Fruit fly (Drosophila melanogaster) Kc167 (cell line): ENCODE measurements around the gene Ostgamma.

Experiments used
- Myc ChIP-seq: fragments of >200 bp; optimal IDR thresholded peaks from 2 replicates; lab custom pipeline; 2017; ENCODE audit warnings: missing external identifiers
- h ChIP-seq: fragments of >200 bp; optimal IDR thresholded peaks from 3 replicates; lab custom pipeline; 2018; ENCODE audit warnings: missing external identifiers
- insv ChIP-seq: fragments of >200 bp; optimal IDR thresholded peaks from 3 replicates; lab custom pipeline; 2018; ENCODE audit warnings: missing external identifiers
- psq ChIP-seq: fragments of >200 bp; optimal IDR thresholded peaks from 2 replicates; lab custom pipeline; 2017; ENCODE audit warnings: missing external identifiers
- ttk ChIP-seq: sonication (Bioruptor generic); optimal IDR thresholded peaks from 2 replicates; lab custom pipeline; 2017; ENCODE audit warnings: missing external identifiers

DNA sequence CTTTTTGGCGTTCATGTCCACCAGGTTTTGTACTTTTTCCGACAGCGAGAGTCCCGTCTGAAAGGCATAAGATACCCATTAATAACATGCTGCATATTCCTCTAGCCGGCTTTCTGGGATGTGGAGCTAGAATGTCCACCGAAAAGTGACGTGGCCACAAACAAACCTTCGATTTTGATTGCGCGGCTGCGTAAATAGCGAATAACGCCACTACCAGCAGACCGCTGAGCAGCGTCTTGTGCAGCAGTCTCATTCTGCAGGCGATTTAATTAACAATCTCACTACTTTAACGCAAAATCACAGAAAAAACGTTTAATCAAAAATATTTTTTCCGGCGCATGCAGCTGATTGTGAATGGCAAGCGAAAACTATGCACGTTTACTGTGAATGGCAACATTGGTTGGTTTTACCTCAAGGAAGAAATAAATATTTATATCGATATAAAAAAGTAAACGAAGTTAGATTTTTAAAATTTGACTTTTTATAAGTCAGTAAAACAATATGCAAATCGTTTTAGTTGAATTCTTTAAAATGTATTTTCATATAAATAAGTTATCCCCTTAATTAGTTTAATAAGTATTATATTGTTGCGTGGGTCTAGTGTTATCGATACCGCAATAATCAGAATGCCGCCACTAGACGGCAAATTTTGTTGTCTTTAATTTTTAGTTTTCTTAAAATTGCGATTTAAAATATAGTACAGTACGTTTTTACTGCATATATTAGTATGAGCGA is at the start of gene Ostgamma, which contains the start of gene Mettl14:
- TF ChIP-seq psq (lab: Kevin White, UChicago) (no peak), Myc (no peak), insv (no peak), h (lab: Kevin White, UChicago) (no peak), ttk (lab: Kevin White, UChicago) (no peak)
